Fruit fly (Drosophila melanogaster) S2 (cell line): ENCODE results near the gene ND-B17.
"Not testable (repeated sequence)": the region's sequence is repeated elsewhere in the genome, so short reads cannot be mapped to it uniquely, and the experiment has no call there.

Experiments used
- CG8478 ChIP-seq: fragments of >200 bp; optimal IDR thresholded peaks from 2 replicates; lab custom pipeline; 2018
- CTCF ChIP-seq, 2 experiments: fragments of >200 bp; optimal IDR thresholded peaks; 2 replicates each; lab custom pipeline; 2018

The ND-B17 gene

dm6 chr2L:15748261-15748553, 2.7 kb downstream of the ND-B17 start:
- TF ChIP-seq CG8478 (lab: Kevin White, UChicago) (no peak), CTCF (optimal IDR thresholded peaks at IDR 0.05; lab: Kevin White, UChicago) (no peak)

dm6 chr2L:15747394-15748260, 3.3 kb downstream of the ND-B17 start, which contains the start of gene CycE:
Gene CycE (minus strand): TSS chr2L:15748150.
- TF ChIP-seq CG8478 (lab: Kevin White, UChicago) (no peak), CTCF (optimal IDR thresholded peaks at IDR 0.05; lab: Kevin White, UChicago) (peak in 1 of 2 experiments; percentile 23)

DNA sequence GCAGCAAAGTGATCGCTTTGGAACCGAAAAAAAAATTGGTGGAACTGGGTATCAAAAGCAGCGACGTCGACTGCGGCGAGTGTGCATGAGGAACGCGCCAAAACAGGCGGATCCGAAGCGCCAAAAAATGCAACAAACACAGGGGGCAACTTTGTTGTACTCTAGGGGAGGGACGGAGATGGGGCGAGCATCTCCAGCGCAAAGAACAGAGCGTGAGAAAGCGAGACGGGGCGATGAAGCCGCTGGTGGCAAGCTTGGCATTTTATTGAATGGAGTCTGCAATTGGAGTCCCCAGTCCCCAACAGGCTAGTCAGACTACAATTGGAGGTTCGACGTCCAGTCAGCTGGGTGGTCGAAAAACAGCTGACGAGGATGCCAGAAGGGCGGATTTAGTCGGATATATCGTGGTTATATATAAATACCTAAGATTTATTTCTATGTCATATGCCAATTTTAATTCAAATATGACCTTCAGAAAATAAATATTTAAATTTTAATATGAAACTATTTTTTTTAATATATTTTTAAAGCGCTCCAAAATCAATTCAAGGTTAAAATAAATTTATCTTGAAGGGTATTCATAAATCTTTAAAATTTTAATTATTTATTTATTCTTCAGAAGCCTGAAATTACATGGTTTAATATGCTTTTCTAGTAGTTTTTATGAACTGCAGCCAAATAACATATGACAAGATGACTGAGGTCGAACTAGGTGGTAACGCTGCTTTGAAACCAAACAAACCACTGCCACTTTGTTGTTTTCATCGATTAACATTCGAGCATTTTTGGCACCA, 4.1 kb downstream of the ND-B17 start:
- TF ChIP-seq CTCF (optimal IDR thresholded peaks at IDR 0.05; lab: Kevin White, UChicago) (no peak), CG8478 (lab: Kevin White, UChicago) (no peak)

DNA sequence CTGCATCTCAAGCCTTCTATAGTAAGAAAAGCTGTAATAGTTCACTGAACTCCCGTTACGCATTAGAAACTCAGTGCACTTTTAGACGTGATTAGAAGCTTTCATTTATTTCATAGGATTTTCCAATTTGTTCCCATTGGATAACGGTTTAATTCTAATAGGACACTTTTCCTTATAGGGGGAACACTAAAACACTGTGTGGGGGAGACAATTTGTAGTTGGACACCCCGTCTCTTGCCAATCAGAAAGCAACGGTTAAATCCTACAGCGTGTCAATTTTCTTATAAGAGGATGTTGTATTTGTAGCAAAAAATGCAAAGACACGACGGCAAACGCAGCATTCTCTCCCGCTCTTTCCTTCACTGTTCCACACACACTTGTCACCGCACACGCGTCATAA, 4.9 kb downstream of the ND-B17 start:
- no peak for TF ChIP-seq CG8478 (lab: Kevin White, UChicago)
- TF ChIP-seq CTCF (optimal IDR thresholded peaks at IDR 0.05; lab: Kevin White, UChicago): no peak

DNA sequence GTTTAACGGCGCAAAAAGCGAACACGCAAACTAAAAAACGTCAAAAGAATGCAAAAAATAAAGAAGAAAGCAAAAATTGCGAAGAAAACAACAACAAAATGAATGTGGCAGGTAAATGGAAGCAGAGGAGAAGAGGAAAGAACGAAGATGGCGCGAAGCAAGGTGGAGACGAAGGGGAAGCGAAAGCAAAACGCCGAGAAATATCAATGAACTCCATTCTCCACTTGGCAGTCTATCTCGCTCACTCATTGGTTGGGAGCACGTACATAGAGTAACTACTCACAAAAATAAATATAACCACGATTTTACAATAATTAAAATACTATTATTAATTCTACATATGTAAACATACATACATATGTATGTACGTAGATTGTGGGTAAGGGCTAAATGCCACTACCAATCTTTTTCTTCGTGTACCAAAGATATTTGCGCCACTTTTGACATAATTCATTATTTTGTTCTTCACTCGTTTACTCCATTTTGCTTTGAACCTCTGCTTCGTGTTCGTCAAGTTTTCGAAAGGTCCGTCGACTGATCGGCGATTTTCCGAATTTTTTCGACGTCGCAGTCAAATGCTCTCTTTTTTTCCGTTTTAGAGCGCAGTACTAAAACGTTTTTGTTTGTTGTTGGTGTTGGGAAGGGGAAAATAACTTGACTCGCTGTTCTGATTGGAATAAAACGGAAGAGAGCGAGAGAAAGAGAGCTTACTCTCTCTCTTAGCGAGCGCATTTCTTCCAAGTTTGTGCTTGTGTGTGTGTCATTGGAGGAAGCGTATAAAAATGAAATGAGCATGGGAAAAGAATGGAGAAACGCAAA, 5.6 kb downstream of the ND-B17 start:
- TF ChIP-seq CTCF (optimal IDR thresholded peaks at IDR 0.05; lab: Kevin White, UChicago) (no peak), CG8478 (lab: Kevin White, UChicago) (no peak)

dm6 chr2L:15743578-15743977, 7.3 kb downstream of the ND-B17 start:
- TF ChIP-seq CTCF (optimal IDR thresholded peaks at IDR 0.05; lab: Kevin White, UChicago) (no peak), CG8478 (lab: Kevin White, UChicago) (no peak)

dm6 chr2L:15742976-15743375, 7.9 kb downstream of the ND-B17 start:
- no peak for TF ChIP-seq CG8478 (lab: Kevin White, UChicago)
- no peak for TF ChIP-seq CTCF (optimal IDR thresholded peaks at IDR 0.05; lab: Kevin White, UChicago)

DNA sequence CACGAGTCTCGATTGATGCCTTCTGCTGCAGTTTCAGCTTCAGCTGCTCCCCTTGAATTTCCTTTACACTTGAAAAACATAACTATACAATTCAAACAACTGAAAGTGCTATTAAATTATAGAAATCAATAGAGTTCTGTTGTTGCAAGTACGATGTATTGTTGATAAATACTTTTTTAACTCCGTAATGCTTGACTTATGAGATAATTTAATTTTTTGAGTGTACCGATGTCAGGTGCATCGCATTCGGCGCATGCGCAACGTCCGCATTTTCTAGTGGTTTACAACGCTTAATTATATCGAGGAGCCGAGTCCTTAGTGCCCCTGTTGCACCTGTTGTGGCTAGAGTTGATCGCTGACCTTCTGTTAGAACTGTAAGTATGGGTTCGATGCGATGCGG, 9.5 kb downstream of the ND-B17 start:
- TF ChIP-seq CG8478 (lab: Kevin White, UChicago) (no peak), CTCF (optimal IDR thresholded peaks at IDR 0.05; lab: Kevin White, UChicago) (no peak)

dm6 chr2L:15740918-15741317, 10.0 kb downstream of the ND-B17 start:
- TF ChIP-seq CTCF (optimal IDR thresholded peaks at IDR 0.05; lab: Kevin White, UChicago): no peak

dm6 chr2L:15735918-15736317, 15.0 kb downstream of the ND-B17 start:
- no peak for TF ChIP-seq CTCF (optimal IDR thresholded peaks at IDR 0.05; lab: Kevin White, UChicago)

- no peak for TF ChIP-seq CTCF (optimal IDR thresholded peaks at IDR 0.05; lab: Kevin White, UChicago)
- no peak for TF ChIP-seq CG8478 (lab: Kevin White, UChicago)
Observed at dm6 chr2L:15731687-15732086, 19.2 kb downstream of the ND-B17 start.

- not testable (repeated sequence) for TF ChIP-seq CTCF (optimal IDR thresholded peaks at IDR 0.05; lab: Kevin White, UChicago); CG8478 (lab: Kevin White, UChicago)
Observed at dm6 chr2L:15718172-15718571, 32.7 kb downstream of the ND-B17 start, which contains the start of gene stol. Gene stol (minus strand): TSS chr2L:15718272.

- not testable (repeated sequence) for TF ChIP-seq CTCF (optimal IDR thresholded peaks at IDR 0.05; lab: Kevin White, UChicago); CG8478 (lab: Kevin White, UChicago)
Observed at dm6 chr2L:15710999-15711398, 39.9 kb downstream of the ND-B17 start, which contains the start of gene CG43924. Gene CG43924 (minus strand): TSS chr2L:15711099.

- not testable (repeated sequence) for TF ChIP-seq CTCF (optimal IDR thresholded peaks at IDR 0.05; lab: Kevin White, UChicago); CG8478 (lab: Kevin White, UChicago)
Observed at dm6 chr2L:15704871-15705270, 46.0 kb downstream of the ND-B17 start, which contains the start of gene CG31827. Gene CG31827 (plus strand): TSS chr2L:15705171.
